Fruit fly (Drosophila melanogaster): ENCODE measurements around the gene rump.

Gene rump

dm6 chr3R:9555334-9555974 is 45.3 kb upstream of the rump start, which contains the start of the genes CG9386 and BckdhA (continued):
- peak; percentile 72 for TF ChIP-seq kah (GFP tag; optimal IDR thresholded peaks at IDR 0.05)
- peak; percentile 77 for TF ChIP-seq CG9437 (GFP tag; optimal IDR thresholded peaks at IDR 0.05)
- no peak for TF ChIP-seq Side (GFP tag; optimal IDR thresholded peaks at IDR 0.05)
- peak; percentile 65 for TF ChIP-seq Blimp-1 (GFP tag; optimal IDR thresholded peaks at IDR 0.05)
- TF ChIP-seq Ada2b (GFP tag; IDR thresholded peaks at IDR 0.05): peak; percentile 43; the same call in 1 of the 2 replicates
- peak; percentile 21 for TF ChIP-seq Oli (tag; optimal IDR thresholded peaks at IDR 0.05)
- TF ChIP-seq CG8281 (tag; optimal IDR thresholded peaks at IDR 0.05): no peak
- peak; percentile 73 for TF ChIP-seq CoRest (tag; optimal IDR thresholded peaks at IDR 0.05)
- TF ChIP-seq CG9797 (GFP tag; optimal IDR thresholded peaks at IDR 0.05): no peak
- TF ChIP-seq fd96Cb (tag; optimal IDR thresholded peaks at IDR 0.05): peak; percentile 31
- peak; percentile 69 for TF ChIP-seq knrl (GFP tag; IDR thresholded peaks at IDR 0.05; ENCODE audit: partially characterized antibody)
- no peak for TF ChIP-seq Hr39 (optimal IDR thresholded peaks at IDR 0.05)
- no peak for TF ChIP-seq luna (GFP tag; optimal IDR thresholded peaks at IDR 0.05)
- no peak for TF ChIP-seq E2f1 (GFP tag; IDR thresholded peaks at IDR 0.05)
- no peak for TF ChIP-seq ham (GFP tag; IDR thresholded peaks at IDR 0.05)
- no peak for TF ChIP-seq sqz (GFP tag; optimal IDR thresholded peaks at IDR 0.05)
- no peak for TF ChIP-seq kni (GFP tag; optimal IDR thresholded peaks at IDR 0.05)
- TF ChIP-seq zen2 (GFP tag; IDR thresholded peaks at IDR 0.05; ENCODE audit: partially characterized antibody): peak; percentile 44; the same call in 1 of the 3 replicates
- TF ChIP-seq CG10959 (GFP tag; IDR thresholded peaks at IDR 0.05): no peak
- TF ChIP-seq CG11456 (GFP tag; IDR thresholded peaks at IDR 0.05): peak; percentile 57; the same call in 2 of the 3 replicates
- no peak for TF ChIP-seq HLH3B (GFP tag; IDR thresholded peaks at IDR 0.05)
- TF ChIP-seq CG15011 (GFP tag; optimal IDR thresholded peaks at IDR 0.05): no peak
- TF ChIP-seq rib (GFP tag; IDR thresholded peaks at IDR 0.05): no peak
- TF ChIP-seq Poxn (GFP tag; IDR thresholded peaks at IDR 0.05): no peak
- TF ChIP-seq Nf-YA (GFP tag; IDR thresholded peaks at IDR 0.05): no peak
- peak; percentile 59; the same call in 1 of the 2 replicates for TF ChIP-seq sob (GFP tag; IDR thresholded peaks at IDR 0.05)
- peak; percentile 63 for TF ChIP-seq CG2678 (tag; optimal IDR thresholded peaks at IDR 0.05)
- TF ChIP-seq yki (optimal IDR thresholded peaks at IDR 0.05): no peak
- TF ChIP-seq exex (tag; optimal IDR thresholded peaks at IDR 0.05): no peak
- no peak for TF ChIP-seq h (optimal IDR thresholded peaks at IDR 0.05)
- no peak for TF ChIP-seq CkIIα-i1 (GFP tag; IDR thresholded peaks at IDR 0.05)
- TF ChIP-seq CG8388 (GFP tag; optimal IDR thresholded peaks at IDR 0.05): peak; percentile 5
- TF ChIP-seq D19B (GFP tag; optimal IDR thresholded peaks at IDR 0.05): peak; percentile 35
- TF ChIP-seq org-1 (GFP tag; optimal IDR thresholded peaks at IDR 0.05): no peak
- TF ChIP-seq jigr1 (GFP tag; IDR thresholded peaks at IDR 0.05): no peak
- TF ChIP-seq en (GFP tag; optimal IDR thresholded peaks at IDR 0.05): no peak
- TF ChIP-seq CG2202 (tag; optimal IDR thresholded peaks at IDR 0.05): no peak
- no peak for TF ChIP-seq repo (GFP tag; optimal IDR thresholded peaks at IDR 0.05)
- peak; percentile 54 for TF ChIP-seq inv (GFP tag; IDR thresholded peaks at IDR 0.05; ENCODE audit: partially characterized antibody)
- no peak for TF ChIP-seq Drgx (GFP tag; IDR thresholded peaks at IDR 0.05)
- no peak for TF ChIP-seq Camta (GFP tag; optimal IDR thresholded peaks at IDR 0.05)
- no peak for TF ChIP-seq stwl (tag; optimal IDR thresholded peaks at IDR 0.05)
- TF ChIP-seq Hr51 (GFP tag; optimal IDR thresholded peaks at IDR 0.05): peak in 1 of 2 experiments; percentile 19
- peak; percentile 11 for TF ChIP-seq NC2β (GFP tag; optimal IDR thresholded peaks at IDR 0.05)
- TF ChIP-seq CG31441 (GFP tag; IDR thresholded peaks at IDR 0.05): peak; percentile 52; the same call in 1 of the 2 replicates
- TF ChIP-seq mld (GFP tag; IDR thresholded peaks at IDR 0.05; ENCODE audit: partially characterized antibody): no peak
- TF ChIP-seq mirr (GFP tag; optimal IDR thresholded peaks at IDR 0.05): no peak
- peak; percentile 52 for TF ChIP-seq ind (GFP tag; optimal IDR thresholded peaks at IDR 0.05)
- TF ChIP-seq CG6765 (GFP tag; optimal IDR thresholded peaks at IDR 0.05): peak; percentile 27
- no peak for TF ChIP-seq CG17912 (GFP tag; optimal IDR thresholded peaks at IDR 0.05)
- TF ChIP-seq Mes4 (GFP tag; optimal IDR thresholded peaks at IDR 0.05): no peak
